Worm (Caenorhabditis elegans) whole organism, dauer: ENCODE data around the gene rabr-2.

Source experiments
- unc-62 ChIP-seq: sonication (generic microtip); optimal IDR thresholded peaks from 2 replicates; lab custom pipeline; 2017; ENCODE audit warnings: missing biosample characterization, missing genetic modification reagents, missing genetic modification characterization

The rabr-2 gene

DNA sequence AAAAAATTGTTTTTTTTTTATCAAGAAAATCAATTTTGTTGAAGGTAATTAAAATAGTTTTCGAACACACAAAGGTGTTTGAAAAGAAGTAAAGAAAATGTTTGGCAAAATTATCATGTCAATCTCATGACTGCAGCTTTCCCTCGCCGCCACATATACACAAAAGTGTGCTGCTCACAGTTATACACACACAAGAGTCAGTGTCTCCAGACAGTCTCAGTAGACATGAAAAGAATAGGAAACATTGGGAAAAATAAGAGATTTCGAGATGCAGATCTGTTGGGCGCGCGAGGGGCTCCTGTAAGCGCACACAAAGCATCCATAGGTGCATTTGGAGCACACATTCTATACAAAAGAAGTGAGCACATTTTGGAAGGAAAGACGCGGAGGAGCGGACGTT is 34.8 kb downstream of the rabr-2 start:
- no peak for TF ChIP-seq unc-62 (GFP tag; lab: Kevin White, UChicago)

DNA sequence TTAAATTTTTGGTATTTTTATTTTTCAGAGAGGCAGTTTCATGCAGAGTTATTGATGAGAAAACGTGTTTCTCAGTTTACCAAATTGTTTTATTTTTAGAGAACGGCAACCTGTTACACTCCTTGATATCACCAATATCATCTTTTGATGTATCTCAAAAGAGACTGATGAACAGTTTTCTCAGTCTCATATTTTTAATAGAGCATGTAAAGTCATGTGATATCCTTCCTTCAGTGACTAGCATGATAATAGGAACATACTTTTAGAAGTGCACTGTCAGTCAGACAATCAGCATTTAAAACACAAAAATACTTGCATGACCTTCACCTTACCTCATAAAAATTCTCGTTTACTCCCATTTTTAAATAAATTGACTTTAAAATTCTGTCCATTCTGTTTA is 40.6 kb downstream of the rabr-2 start, which contains the start of gene F11E6.11:
F11E6.11 (plus strand) TSS at position 325 of the 400 bp plus-strand sequence.
- no peak for TF ChIP-seq unc-62 (GFP tag; lab: Kevin White, UChicago)

DNA sequence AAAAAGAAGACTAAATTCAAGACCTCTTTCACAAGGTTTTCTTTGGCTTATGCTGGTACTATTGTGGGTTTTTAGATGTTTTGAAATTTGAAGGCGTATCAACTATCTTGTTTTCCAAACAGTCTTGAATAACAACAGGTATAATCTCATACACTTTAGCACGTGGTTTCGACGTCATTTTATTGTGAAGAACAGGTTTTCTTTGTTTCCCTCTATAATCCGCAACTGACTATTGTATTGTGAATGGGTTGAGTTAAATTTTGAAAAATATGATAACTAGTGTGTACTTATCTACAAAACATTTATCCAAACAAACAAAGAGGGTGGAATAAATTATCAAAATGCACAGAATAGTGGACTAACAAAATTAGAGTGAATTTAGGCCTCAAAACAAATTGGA is 41.9 kb downstream of the rabr-2 start:
- TF ChIP-seq unc-62 (GFP tag; lab: Kevin White, UChicago) = no peak

DNA sequence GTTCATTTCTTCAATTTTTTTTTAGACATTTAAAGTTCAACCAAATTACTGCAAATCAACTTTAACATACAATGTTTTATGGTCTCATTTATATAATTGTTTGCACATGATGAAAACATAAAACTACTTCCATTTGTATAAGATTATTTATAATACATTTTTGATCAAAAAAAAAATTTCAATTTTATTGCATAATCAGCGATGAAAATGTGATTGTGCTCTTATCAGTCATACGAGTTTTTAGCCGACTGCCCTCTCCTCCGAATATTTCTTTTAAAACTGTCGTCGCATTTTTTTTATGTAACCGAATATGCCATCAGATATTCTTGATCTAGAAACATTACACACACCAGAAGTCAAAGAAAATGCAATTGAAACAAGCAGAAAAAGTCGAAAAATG is 42.7 kb downstream of the rabr-2 start, which contains the start of gene F08A7.1:
F08A7.1 (plus strand) TSS at position 191 of the 400 bp plus-strand sequence.
- TF ChIP-seq unc-62 (GFP tag; lab: Kevin White, UChicago) = no peak

DNA sequence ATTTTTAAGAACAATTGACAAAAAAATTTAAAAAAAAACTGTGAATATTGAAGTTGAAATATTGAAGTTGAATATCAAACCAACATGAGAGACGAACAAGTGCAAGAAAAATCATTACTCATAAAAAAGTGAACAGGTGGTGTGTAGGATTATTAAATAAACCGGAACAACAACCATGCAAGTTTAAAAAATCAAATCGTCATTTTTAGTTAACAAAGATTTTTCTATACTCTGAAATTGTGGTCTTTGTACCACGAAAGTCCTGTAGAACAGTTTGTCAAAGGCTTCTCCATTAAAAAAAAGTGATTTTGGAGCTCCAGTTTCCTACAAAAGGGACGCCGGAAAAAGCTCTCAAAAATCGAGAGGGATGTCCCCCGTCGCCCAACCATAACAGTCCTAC is 43.1 kb downstream of the rabr-2 start, which contains the start of gene C06A12.19:
C06A12.19 (minus strand) TSS at position 101 of the 400 bp plus-strand sequence.
- TF ChIP-seq unc-62 (GFP tag; lab: Kevin White, UChicago) = no peak

DNA sequence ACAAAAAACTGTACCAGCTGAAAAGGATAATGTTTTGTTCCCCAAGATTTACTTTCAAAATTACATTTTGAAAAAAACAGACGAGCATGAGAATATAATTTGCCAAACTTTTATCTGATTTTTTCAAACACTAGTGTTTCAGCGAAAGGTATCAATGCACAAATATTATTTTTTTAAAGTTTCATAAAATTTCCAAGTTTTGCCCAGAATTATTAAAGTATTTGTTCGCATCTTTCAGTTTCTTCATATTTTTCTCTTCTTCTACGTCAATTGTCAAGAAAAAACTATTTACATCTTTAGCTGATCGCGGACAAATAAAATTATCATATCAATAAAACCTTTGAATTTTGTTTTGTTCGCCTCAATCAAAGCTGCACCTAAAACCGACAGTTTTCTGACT is 46.1 kb downstream of the rabr-2 start, which contains the start of gene C06A12.8:
C06A12.8 (plus strand) TSS at position 301 of the 400 bp plus-strand sequence.
- no peak for TF ChIP-seq unc-62 (GFP tag; lab: Kevin White, UChicago)

DNA sequence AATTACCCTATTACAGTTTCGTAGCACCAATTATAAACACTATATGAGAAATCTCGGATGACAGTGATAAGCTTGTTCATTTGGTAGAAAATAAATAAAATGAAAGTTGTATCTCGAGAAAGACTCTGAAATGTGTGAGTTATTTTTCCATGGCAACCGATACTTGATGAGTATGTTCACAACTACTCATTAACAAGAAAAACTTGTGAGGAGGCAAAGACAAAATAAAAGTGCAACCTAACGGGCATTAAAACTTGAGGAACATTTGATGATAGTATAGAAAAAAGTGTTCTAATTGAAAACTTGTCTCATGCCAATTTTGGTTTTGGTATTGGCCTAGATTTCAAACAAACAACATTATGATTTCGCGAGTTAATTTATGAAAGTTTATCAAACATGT is 46.6 kb downstream of the rabr-2 start, which contains the start of gene gcy-27:
gcy-27 (minus strand) TSS at position 101 of the 400 bp plus-strand sequence.
- TF ChIP-seq unc-62 (GFP tag; lab: Kevin White, UChicago) = no peak

DNA sequence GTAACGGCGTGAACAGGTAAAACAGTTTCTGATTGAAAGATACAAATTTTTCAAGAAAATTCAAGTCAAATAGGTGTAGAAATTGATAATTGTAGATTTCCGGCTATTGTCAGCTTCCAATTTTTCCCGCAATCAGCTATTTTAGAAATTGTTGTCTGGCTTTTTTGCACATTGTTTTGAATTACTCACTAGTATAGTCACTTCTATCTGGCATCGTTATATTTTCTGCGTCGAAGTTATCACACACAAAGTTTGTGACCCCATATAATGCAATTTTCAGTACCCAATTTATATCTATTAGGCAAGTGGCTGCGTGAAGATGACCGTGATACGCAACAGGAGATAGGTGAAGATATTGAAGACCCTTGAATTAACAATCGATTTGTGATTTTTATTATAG is 47.9 kb downstream of the rabr-2 start:
- TF ChIP-seq unc-62 (GFP tag; lab: Kevin White, UChicago) = no peak

DNA sequence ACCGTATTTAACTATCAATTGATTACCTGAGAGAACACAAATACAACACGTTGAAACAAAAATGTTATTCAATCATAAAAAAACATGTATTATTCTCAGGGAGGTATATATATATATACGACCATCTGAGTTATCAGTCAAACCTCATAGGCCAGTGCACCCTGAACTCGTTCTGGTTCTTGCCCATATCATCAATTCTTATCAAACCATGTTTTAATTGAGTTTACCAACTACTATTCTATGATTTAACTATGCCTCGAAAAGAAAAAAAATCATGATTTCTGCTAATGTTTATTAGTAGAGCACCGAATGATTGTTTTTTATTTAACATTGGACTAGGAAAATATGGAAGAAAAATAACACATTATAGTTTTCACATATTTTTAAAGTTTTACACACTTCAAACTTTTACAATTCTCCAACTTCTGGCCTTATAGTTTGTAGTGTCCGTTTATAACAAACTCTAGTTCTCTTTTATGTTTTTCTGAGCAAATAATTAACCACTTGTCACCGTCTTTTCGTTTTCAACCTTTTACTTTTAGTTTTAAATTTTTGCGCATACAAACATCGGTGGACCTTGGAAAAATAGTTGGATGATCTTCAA is 50.8 kb downstream of the rabr-2 start:
- TF ChIP-seq unc-62 (GFP tag; lab: Kevin White, UChicago) = no peak

DNA sequence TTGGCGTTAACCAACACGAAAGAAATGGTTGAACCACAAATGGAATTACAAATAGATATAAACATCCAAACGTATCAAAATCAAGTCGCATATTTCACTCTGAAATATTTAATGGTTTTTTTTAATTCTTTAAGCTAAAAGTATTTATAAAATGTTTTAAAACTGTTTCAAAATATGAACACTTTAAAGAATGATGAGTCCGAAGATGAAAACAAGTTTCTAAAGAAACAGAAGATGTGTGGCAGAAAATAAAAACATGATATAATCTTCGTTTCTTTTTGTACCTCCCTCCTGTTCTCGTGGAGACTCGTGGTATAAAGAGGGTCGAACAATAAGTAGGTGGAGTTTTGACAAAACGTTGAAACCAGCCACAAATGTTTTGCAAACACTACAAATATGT is 51.8 kb downstream of the rabr-2 start, which contains the start of gene lact-6:
lact-6 (minus strand) TSS at position 101 of the 400 bp plus-strand sequence.
- TF ChIP-seq unc-62 (GFP tag; lab: Kevin White, UChicago) = no peak
